Worm (Caenorhabditis elegans): ENCODE measurements around the gene Y62H9A.14.
"Not testable (repeated sequence)": the region's sequence is repeated elsewhere in the genome, so short reads cannot be mapped to it uniquely, and the experiment has no call there.

The Y62H9A.14 gene

ce11 chrX:11959838-11960237 lies 38.8 kb downstream of the Y62H9A.14 start, which contains the start of gene C49F5.8:
Gene C49F5.8, plus strand, starts transcription at chrX:11960138.
- TF ChIP-seq nhr-80 (tag; optimal IDR thresholded peaks at IDR 0.05) (peak; percentile 7), B0261.1 (tag; optimal IDR thresholded peaks at IDR 0.05) (no peak)

- not testable (repeated sequence) for TF ChIP-seq ceh-79, snpc-3.4, chd-7 (tag; optimal IDR thresholded peaks at IDR 0.05)
Observed at ce11 chrX:11961103-11961502, 40.1 kb downstream of the Y62H9A.14 start, which contains the start of gene C49F5.13. Gene C49F5.13, plus strand, starts transcription at chrX:11961403.

ce11 chrX:11962050-11962788 lies 41.2 kb downstream of the Y62H9A.14 start:
- peak; percentile 22 for TF ChIP-seq chd-7 (tag; optimal IDR thresholded peaks at IDR 0.05)
- TF ChIP-seq lin-54 (GFP tag; optimal IDR thresholded peaks at IDR 0.05) = no peak
- TF ChIP-seq let-607 (tag; optimal IDR thresholded peaks at IDR 0.05) = peak in 1 of 2 experiments; percentile 1
- TF ChIP-seq xnd-1 (tag; optimal IDR thresholded peaks at IDR 0.05) = no peak
- TF ChIP-seq lin-40 (tag; optimal IDR thresholded peaks at IDR 0.05) = peak; percentile 8
- TF ChIP-seq ets-4 (GFP tag; optimal IDR thresholded peaks at IDR 0.05) = no peak
- no peak for TF ChIP-seq F33H1.4 (GFP tag; IDR thresholded peaks at IDR 0.05)
- TF ChIP-seq nhr-80 (tag; optimal IDR thresholded peaks at IDR 0.05) = peak; percentile 94
- TF ChIP-seq dpl-1 (GFP tag; optimal IDR thresholded peaks at IDR 0.05) = no peak
- TF ChIP-seq Y53G8AR.9 (GFP tag; conservative IDR thresholded peaks at IDR 0.05) = peak; percentile 57; the same call in 1 of the 2 replicates
- TF ChIP-seq Y79H2A.3 (GFP tag; conservative IDR thresholded peaks at IDR 0.05) = no peak
- peak; percentile 40 for TF ChIP-seq atf-7 (tag; optimal IDR thresholded peaks at IDR 0.05)
- peak; percentile 68 for TF ChIP-seq ztf-22 (GFP tag; optimal IDR thresholded peaks at IDR 0.05)
- TF ChIP-seq akir-1 (GFP tag; optimal IDR thresholded peaks at IDR 0.05) = no peak
- TF ChIP-seq ama-1 (optimal IDR thresholded peaks at IDR 0.05) = no peak
- no peak for TF ChIP-seq ama-1 (GFP tag; optimal IDR thresholded peaks at IDR 0.05)
- TF ChIP-seq unc-130 (GFP tag; optimal IDR thresholded peaks at IDR 0.05) = no peak
- no peak for TF ChIP-seq hrde-1 (tag; optimal IDR thresholded peaks at IDR 0.05; ENCODE audit: borderline replicate concordance)
- TF ChIP-seq madf-10 (tag; optimal IDR thresholded peaks at IDR 0.05) = peak; percentile 9

ce11 chrX:11963659-11964058 lies 42.6 kb downstream of the Y62H9A.14 start:
- TF ChIP-seq F33H1.4 (GFP tag; IDR thresholded peaks at IDR 0.05) = no peak
- no peak for TF ChIP-seq rec-8 (tag; optimal IDR thresholded peaks at IDR 0.05)
- TF ChIP-seq attf-5 (GFP tag; optimal IDR thresholded peaks at IDR 0.05) = no peak
- TF ChIP-seq ztf-22 (GFP tag; optimal IDR thresholded peaks at IDR 0.05) = no peak
- TF ChIP-seq lir-1 (GFP tag; conservative IDR thresholded peaks at IDR 0.05) = no peak
- TF ChIP-seq Y53F4B.3 (GFP tag; IDR thresholded peaks at IDR 0.05) = no peak
- no peak for TF ChIP-seq F55B11.4 (tag; optimal IDR thresholded peaks at IDR 0.05; ENCODE audit: borderline replicate concordance, insufficient read depth)

ce11 chrX:11964555-11964954 lies 43.5 kb downstream of the Y62H9A.14 start:
- no peak for TF ChIP-seq T26A5.8 (tag; optimal IDR thresholded peaks at IDR 0.05)
- TF ChIP-seq lin-40 (tag; optimal IDR thresholded peaks at IDR 0.05) = peak; percentile 7
- TF ChIP-seq ztf-26 (tag; optimal IDR thresholded peaks at IDR 0.05) = peak; percentile 4
- peak; percentile 81 for TF ChIP-seq nhr-80 (tag; optimal IDR thresholded peaks at IDR 0.05)

Data from whole organism, young adult.